Worm (Caenorhabditis elegans): ENCODE measurements around the gene cyb-3.

DNA sequence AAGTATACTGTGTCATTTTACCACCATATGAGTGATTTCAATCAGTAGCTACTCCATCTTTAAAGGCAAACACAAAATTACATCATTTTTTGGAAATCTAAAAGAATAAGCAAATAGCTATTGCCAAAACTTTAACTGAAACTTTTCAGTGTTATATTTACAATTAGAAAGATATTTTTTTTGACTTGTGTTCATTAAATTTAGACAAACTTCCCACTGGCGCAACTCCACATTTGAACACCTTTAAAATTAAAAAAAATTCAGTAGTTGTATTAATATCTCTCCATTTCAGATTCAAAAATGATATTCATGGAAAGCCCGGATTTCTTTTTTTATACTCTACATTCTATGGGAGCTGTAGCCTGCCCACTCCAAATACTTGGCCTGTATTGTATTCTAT is 18.4 kb downstream of the cyb-3 start, which contains the start of gene srh-264:
- TF ChIP-seq mab-9 (GFP tag; IDR thresholded peaks at IDR 0.05) (no peak), mep-1 (tag; optimal IDR thresholded peaks at IDR 0.05) (no peak), elt-2 (tag; optimal IDR thresholded peaks at IDR 0.05) (no peak), blmp-1 (tag; optimal IDR thresholded peaks at IDR 0.05) (no peak), nhr-76 (tag; optimal IDR thresholded peaks at IDR 0.05) (no peak), irx-1 (tag; optimal IDR thresholded peaks at IDR 0.05) (no peak), ztf-11 (tag; optimal IDR thresholded peaks at IDR 0.05) (no peak), ama-1 (optimal IDR thresholded peaks at IDR 0.05) (no peak)
